Fruit fly (Drosophila melanogaster): Measurements from ENCODE around the gene Arfrp1.

The Arfrp1 gene

dm6 chrX:9142224-9142802, 35.4 kb downstream of the Arfrp1 start, which contains the start of gene CG7065 (continued):
- TF ChIP-seq tup (GFP tag; optimal IDR thresholded peaks at IDR 0.05) (no peak), CG9797 (GFP tag; optimal IDR thresholded peaks at IDR 0.05) (peak; percentile 70), knrl (GFP tag; IDR thresholded peaks at IDR 0.05; ENCODE audit: partially characterized antibody) (peak; percentile 56; the same call in 2 of the 3 replicates), tll (GFP tag; optimal IDR thresholded peaks at IDR 0.05) (no peak), CG32767 (GFP tag; IDR thresholded peaks at IDR 0.05) (no peak), pzg (GFP tag; optimal IDR thresholded peaks at IDR 0.05) (peak; percentile 49), phol (tag; optimal IDR thresholded peaks at IDR 0.05) (no peak), CG17802 (tag; optimal IDR thresholded peaks at IDR 0.05) (peak; percentile 2), CG32772 (GFP tag; IDR thresholded peaks at IDR 0.05) (no peak), CG2129 (GFP tag; IDR thresholded peaks at IDR 0.05; ENCODE audit: partially characterized antibody) (0 out of 2 replicates have a peak, but pooled peaks have one; percentile 23), CG10209 (GFP tag; optimal IDR thresholded peaks at IDR 0.05) (no peak), yki (optimal IDR thresholded peaks at IDR 0.05) (no peak), Dek (tag; optimal IDR thresholded peaks at IDR 0.05) (no peak), Mrtf (GFP tag; IDR thresholded peaks at IDR 0.05) (no peak), CTCF (GFP tag; optimal IDR thresholded peaks at IDR 0.05) (no peak), Optix (GFP tag; IDR thresholded peaks at IDR 0.05) (no peak), CG1603 (tag; optimal IDR thresholded peaks at IDR 0.05) (peak; percentile 33), stwl (tag; optimal IDR thresholded peaks at IDR 0.05) (peak; percentile 40), CG15073 (GFP tag; optimal IDR thresholded peaks at IDR 0.05) (no peak), CG7928 (GFP tag; optimal IDR thresholded peaks at IDR 0.05) (no peak), seq (GFP tag; IDR thresholded peaks at IDR 0.05) (no peak), CG9932 (GFP tag; IDR thresholded peaks at IDR 0.05) (no peak), CG17385 (GFP tag; optimal IDR thresholded peaks at IDR 0.05) (no peak), CG14860 (GFP tag; IDR thresholded peaks at IDR 0.05; ENCODE audit: partially characterized antibody) (0 out of 3 replicates have a peak, but pooled peaks have one; percentile 36), da (GFP tag; optimal IDR thresholded peaks at IDR 0.05) (no peak), sens (GFP tag) (peak; percentile 59), bbx (GFP tag; IDR thresholded peaks at IDR 0.05; ENCODE audit: partially characterized antibody) (peak; percentile 75), chinmo (GFP tag; IDR thresholded peaks at IDR 0.05; ENCODE audit: partially characterized antibody) (peak; percentile 48; the same call in 1 of the 4 replicates), BEAF-32 (GFP tag; optimal IDR thresholded peaks at IDR 0.05) (peak; percentile 73), CG7271 (tag; optimal IDR thresholded peaks at IDR 0.05) (no peak)

DNA sequence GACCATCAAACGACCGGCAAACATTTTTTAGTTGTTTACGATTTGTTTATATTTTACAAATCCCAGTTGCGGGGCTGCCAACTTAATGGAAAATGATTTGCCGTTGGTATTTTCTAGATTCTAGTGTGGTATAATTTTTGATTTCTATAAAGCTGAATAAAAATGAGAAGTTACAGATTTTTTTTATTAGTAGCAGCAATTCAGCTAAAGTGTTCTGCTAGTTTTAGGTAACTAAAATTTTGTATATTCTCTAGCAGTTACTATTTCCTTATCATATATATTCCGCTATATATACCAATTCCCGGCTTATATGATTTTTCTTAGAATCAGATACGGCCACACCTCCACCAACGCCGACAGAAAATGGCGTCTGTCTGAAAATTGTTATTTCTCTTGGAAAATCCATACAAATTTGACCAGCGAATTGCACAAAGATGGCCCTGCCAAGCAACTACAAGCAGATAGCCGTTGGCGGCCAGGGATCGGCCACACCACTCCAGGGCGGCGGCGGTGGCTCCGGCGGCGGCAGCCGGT, 42.2 kb downstream of the Arfrp1 start, which contains the start of the genes fh and Bap111:
fh (minus strand) TSS at position 83 of the 534 bp plus-strand sequence.
Bap111 (plus strand) TSS at position 321 of the 534 bp plus-strand sequence.
- peak; percentile 50 for TF ChIP-seq CHES-1-like (GFP tag; optimal IDR thresholded peaks at IDR 0.05)
- no peak for TF ChIP-seq Hmx (GFP tag; optimal IDR thresholded peaks at IDR 0.05)
- no peak for TF ChIP-seq CkIIα-i1 (GFP tag; IDR thresholded peaks at IDR 0.05)
- TF ChIP-seq Ets97D (GFP tag; optimal IDR thresholded peaks at IDR 0.05) = peak; percentile 36
- peak; percentile 16 for TF ChIP-seq Sin3A (optimal IDR thresholded peaks at IDR 0.05)
- TF ChIP-seq phol (tag; optimal IDR thresholded peaks at IDR 0.05) = peak; percentile 96
- TF ChIP-seq Mes4 (GFP tag; optimal IDR thresholded peaks at IDR 0.05) = no peak
- TF ChIP-seq Myb (GFP tag; optimal IDR thresholded peaks at IDR 0.05) = peak; percentile 23
- peak; percentile 21; the same call in 1 of the 2 replicates for TF ChIP-seq E2f2 (GFP tag; IDR thresholded peaks at IDR 0.05)
- peak; percentile 48 for TF ChIP-seq pzg (GFP tag; optimal IDR thresholded peaks at IDR 0.05)
- peak; percentile 9 for TF ChIP-seq CG2120 (GFP tag; optimal IDR thresholded peaks at IDR 0.05)
- no peak for TF ChIP-seq CG14667 (GFP tag; IDR thresholded peaks at IDR 0.05)
- no peak for TF ChIP-seq hb (GFP tag; IDR thresholded peaks at IDR 0.05; ENCODE audit: partially characterized antibody)
- TF ChIP-seq CG7745 (tag; optimal IDR thresholded peaks at IDR 0.05) = no peak
- TF ChIP-seq Med (GFP tag) = peak; percentile 54
- TF ChIP-seq BEAF-32 (GFP tag; optimal IDR thresholded peaks at IDR 0.05) = peak; percentile 42
- TF ChIP-seq rib (GFP tag; IDR thresholded peaks at IDR 0.05) = no peak
- no peak for TF ChIP-seq CG34422 (GFP tag; IDR thresholded peaks at IDR 0.05)
- TF ChIP-seq stwl (tag; optimal IDR thresholded peaks at IDR 0.05) = peak; percentile 27
- TF ChIP-seq CG9797 (GFP tag; optimal IDR thresholded peaks at IDR 0.05) = peak; percentile 78
- TF ChIP-seq gcm (GFP tag; optimal IDR thresholded peaks at IDR 0.05) = no peak
- no peak for TF ChIP-seq CG11696 (GFP tag; IDR thresholded peaks at IDR 0.05)
- peak; percentile 25; the same call in 1 of the 3 replicates for TF ChIP-seq row (GFP tag; IDR thresholded peaks at IDR 0.05)
- TF ChIP-seq dimm (GFP tag; IDR thresholded peaks at IDR 0.05) = no peak
- TF ChIP-seq Asciz (GFP tag; optimal IDR thresholded peaks at IDR 0.05) = no peak

Data from whole organism, embryonic.